Worm (Caenorhabditis elegans): ENCODE results near the gene R07E5.19.

DNA sequence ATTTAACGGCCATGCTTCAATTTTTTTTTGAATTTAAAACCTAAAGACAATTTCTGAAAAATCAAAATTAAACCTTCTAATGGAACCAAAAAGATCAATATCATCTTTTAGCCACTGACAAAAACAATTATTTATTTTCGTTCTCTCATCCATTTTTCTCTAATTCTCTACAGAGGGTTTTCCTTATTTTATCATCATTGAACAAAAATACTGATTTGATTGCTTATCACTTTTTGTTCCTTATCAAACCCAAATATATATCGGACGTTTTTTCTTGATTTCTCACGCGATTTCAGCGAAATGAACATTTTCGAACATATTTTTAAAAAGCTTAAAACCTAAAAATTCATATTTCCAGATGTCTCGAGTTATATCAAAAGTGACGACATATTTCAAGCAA, 4.8 kb downstream of the R07E5.19 start, which contains the start of gene mpc-1:
- TF ChIP-seq flt-1 (GFP tag; IDR thresholded peaks at IDR 0.05) (no peak), cog-1 (tag; optimal IDR thresholded peaks at IDR 0.05) (no peak)

Data from whole organism, midembryonic.